Fruit fly (Drosophila melanogaster): Measurements from ENCODE around the gene CG34174.

Gene CG34174

dm6 chr2L:2168184-2168893 lies 45.7 kb upstream of the CG34174 start (continued):
- no peak for TF ChIP-seq Rx (GFP tag; IDR thresholded peaks at IDR 0.05)
- no peak for TF ChIP-seq CG3726 (GFP tag; IDR thresholded peaks at IDR 0.05)
- no peak for TF ChIP-seq CG30403 (GFP tag; optimal IDR thresholded peaks at IDR 0.05)
- TF ChIP-seq CkIIα-i1 (GFP tag; IDR thresholded peaks at IDR 0.05) = no peak
- no peak for TF ChIP-seq ap (GFP tag; IDR thresholded peaks at IDR 0.05)
- TF ChIP-seq CG7556 (GFP tag; optimal IDR thresholded peaks at IDR 0.05) = no peak
- TF ChIP-seq sima (GFP tag; optimal IDR thresholded peaks at IDR 0.05) = no peak
- no peak for TF ChIP-seq wdn (GFP tag; IDR thresholded peaks at IDR 0.05)
- TF ChIP-seq sens (GFP tag) = peak; percentile 75
- TF ChIP-seq CG16779 (GFP tag; IDR thresholded peaks at IDR 0.05) = no peak
- peak; percentile 17 for TF ChIP-seq CG12659 (GFP tag; optimal IDR thresholded peaks at IDR 0.05)
- no peak for TF ChIP-seq lov (optimal IDR thresholded peaks at IDR 0.05)
- no peak for TF ChIP-seq lov (GFP tag; IDR thresholded peaks at IDR 0.05)
- no peak for TF ChIP-seq CG34422 (GFP tag; IDR thresholded peaks at IDR 0.05)
- TF ChIP-seq kni (GFP tag; optimal IDR thresholded peaks at IDR 0.05) = no peak
- no peak for TF ChIP-seq Tbp (GFP tag; optimal IDR thresholded peaks at IDR 0.05)
- peak; percentile 45 for TF ChIP-seq MTF-1 (GFP tag; optimal IDR thresholded peaks at IDR 0.05; ENCODE audit: borderline replicate concordance)
- no peak for TF ChIP-seq ken (GFP tag; IDR thresholded peaks at IDR 0.05)
- TF ChIP-seq CG4404 (GFP tag; IDR thresholded peaks at IDR 0.05) = no peak
- no peak for TF ChIP-seq CG7372 (GFP tag; IDR thresholded peaks at IDR 0.05)
- TF ChIP-seq fd64A (GFP tag; optimal IDR thresholded peaks at IDR 0.05) = peak; percentile 73
- no peak for TF ChIP-seq Bteb2 (GFP tag; optimal IDR thresholded peaks at IDR 0.05)
- TF ChIP-seq CG14860 (GFP tag; IDR thresholded peaks at IDR 0.05; ENCODE audit: partially characterized antibody) = no peak
- TF ChIP-seq cad (GFP tag; optimal IDR thresholded peaks at IDR 0.05) = no peak
- no peak for TF ChIP-seq NfI (GFP tag; optimal IDR thresholded peaks at IDR 0.05)
- no peak for TF ChIP-seq ase (GFP tag; IDR thresholded peaks at IDR 0.05)
- TF ChIP-seq Bdp1 (GFP tag; optimal IDR thresholded peaks at IDR 0.05) = no peak
- TF ChIP-seq CG7839 (tag; optimal IDR thresholded peaks at IDR 0.05) = no peak
- 0 out of 2 replicates have a peak, but pooled peaks have one; percentile 26 for TF ChIP-seq sens-2 (GFP tag; IDR thresholded peaks at IDR 0.05)
- peak; percentile 24 for TF ChIP-seq CG10543 (GFP tag; optimal IDR thresholded peaks at IDR 0.05)
- TF ChIP-seq slp2 (GFP tag; optimal IDR thresholded peaks at IDR 0.05) = no peak
- TF ChIP-seq gro (GFP tag; optimal IDR thresholded peaks at IDR 0.05) = no peak
- no peak for TF ChIP-seq CG4617 (GFP tag; optimal IDR thresholded peaks at IDR 0.05; ENCODE audit: borderline replicate concordance)
- TF ChIP-seq CG30431 (GFP tag; optimal IDR thresholded peaks at IDR 0.05) = no peak
- TF ChIP-seq CG32767 (GFP tag; IDR thresholded peaks at IDR 0.05) = no peak
- TF ChIP-seq BEAF-32 (GFP tag; optimal IDR thresholded peaks at IDR 0.05) = no peak
- no peak for TF ChIP-seq hkb (optimal IDR thresholded peaks at IDR 0.05)
- peak; percentile 46 for TF ChIP-seq hkb (GFP tag; IDR thresholded peaks at IDR 0.05)
- no peak for TF ChIP-seq Sry-β (GFP tag; optimal IDR thresholded peaks at IDR 0.05)
- TF ChIP-seq Deaf1 (tag; optimal IDR thresholded peaks at IDR 0.05) = no peak
- no peak for TF ChIP-seq psq (GFP tag; optimal IDR thresholded peaks at IDR 0.05)
- no peak for TF ChIP-seq CG16863 (GFP tag; optimal IDR thresholded peaks at IDR 0.05)
- TF ChIP-seq CG8290 (GFP tag; optimal IDR thresholded peaks at IDR 0.05) = no peak
- peak in 1 of 2 experiments; percentile 57 for TF ChIP-seq CG8290 (tag; optimal IDR thresholded peaks at IDR 0.05)
- no peak for TF ChIP-seq tin (GFP tag; optimal IDR thresholded peaks at IDR 0.05)
- TF ChIP-seq Ssrp (tag; optimal IDR thresholded peaks at IDR 0.05) = no peak
- no peak for TF ChIP-seq ewg (GFP tag; optimal IDR thresholded peaks at IDR 0.05)
- TF ChIP-seq cg (GFP tag; optimal IDR thresholded peaks at IDR 0.05) = peak; percentile 30
- no peak for TF ChIP-seq prd (optimal IDR thresholded peaks at IDR 0.05)
- no peak for TF ChIP-seq prd (GFP tag; IDR thresholded peaks at IDR 0.05)
- no peak for TF ChIP-seq stwl (tag; optimal IDR thresholded peaks at IDR 0.05)
- TF ChIP-seq CG13894 (tag; optimal IDR thresholded peaks at IDR 0.05) = peak; percentile 40

Measured in whole organism, embryonic.